Worm (Caenorhabditis elegans) whole organism, L2 larva: ENCODE results near the gene ZC443.3.

ENCODE experiments used
- R02D3.7 ChIP-seq: fragments of 150-350 bp; optimal IDR thresholded peaks from 2 replicates; lab custom pipeline; 2014; ENCODE audit warnings: missing biosample characterization, missing genetic modification characterization
- lin-11 ChIP-seq: fragments of 150-350 bp; sonication (generic microtip); optimal IDR thresholded peaks from 2 replicates; lab custom pipeline; 2014; ENCODE audit warnings: missing biosample characterization, missing genetic modification characterization, inconsistent platforms, mixed read lengths
- lin-13 ChIP-seq: fragments of 150-350 bp; optimal IDR thresholded peaks from 2 replicates; lab custom pipeline; 2014; ENCODE audit warnings: missing biosample characterization, missing genetic modification reagents, missing genetic modification characterization
- nhr-237 ChIP-seq: fragments of 150-350 bp; optimal IDR thresholded peaks from 2 replicates; lab custom pipeline; 2014; ENCODE audit warnings: missing biosample characterization, missing genetic modification characterization
- ztf-11 ChIP-seq: sonication (generic microtip); optimal IDR thresholded peaks from 2 replicates; lab custom pipeline; 2017; ENCODE audit warnings: missing biosample characterization, missing genetic modification characterization

DNA sequence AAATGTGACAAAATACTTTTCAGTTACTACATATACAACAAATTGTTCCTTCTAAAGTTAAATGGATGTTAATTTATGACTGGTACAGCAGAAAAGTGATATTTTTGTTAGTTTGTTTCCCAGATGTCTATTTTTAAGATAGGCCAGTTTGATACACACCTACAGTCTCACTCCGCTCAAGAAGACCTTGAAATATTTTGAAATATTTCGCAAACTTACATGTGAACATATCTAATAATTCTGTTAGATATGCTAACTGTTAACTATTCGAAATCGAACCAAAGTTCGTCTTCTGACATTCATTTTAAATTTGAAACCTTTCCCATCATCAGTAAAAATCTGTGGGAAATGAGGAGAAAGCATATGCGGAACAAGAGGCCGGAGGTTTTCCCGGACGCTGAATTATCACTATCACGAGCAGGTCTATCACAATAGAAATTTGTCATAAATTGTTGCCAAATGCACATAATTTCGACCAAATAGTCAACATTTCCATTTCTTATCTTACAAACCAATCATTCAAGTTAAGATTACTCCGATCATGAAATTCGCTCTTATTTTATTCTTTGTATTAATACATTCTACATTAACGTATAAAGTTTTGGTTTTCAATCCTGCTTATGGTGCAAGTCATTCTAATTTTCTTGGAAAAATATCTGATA is 6.0 kb upstream of the ZC443.3 start, which contains the start of the genes ZC443.4 and ugt-18:
- no peak for TF ChIP-seq R02D3.7 (tag; lab: Kevin White, UChicago)
- TF ChIP-seq lin-11, result no peak
- no peak for TF ChIP-seq ztf-11
- no peak for TF ChIP-seq lin-13
- TF ChIP-seq nhr-237 (tag; lab: Kevin White, UChicago), result no peak
